Worm (Caenorhabditis elegans) whole organism, late embryonic: ENCODE data around the gene T25B6.5.

Experiments
- C08G9.2 ChIP-seq: sonication (generic microtip); optimal IDR thresholded peaks from 2 replicates; lab custom pipeline; 2016; ENCODE audit warnings: mild to moderate bottlenecking, missing genetic modification characterization, moderate library complexity, missing compliant biosample characterization
- C38D4.7 ChIP-seq: fragments of 200-800 bp; sonication (Bioruptor generic); optimal IDR thresholded peaks from 2 replicates; lab custom pipeline; 2018; ENCODE audit warnings: mild to moderate bottlenecking, missing genetic modification characterization, moderate library complexity, missing compliant biosample characterization
- F13H6.1 ChIP-seq: sonication (generic microtip); optimal IDR thresholded peaks from 2 replicates; lab custom pipeline; 2016; ENCODE audit warnings: missing genetic modification characterization, missing compliant biosample characterization
- ahr-1 ChIP-seq: sonication (generic microtip); optimal IDR thresholded peaks from 2 replicates; lab custom pipeline; 2016; ENCODE audit warnings: missing genetic modification characterization, missing compliant biosample characterization
- ama-1 ChIP-seq: fragments of 150-350 bp; optimal IDR thresholded peaks from 2 replicates; lab custom pipeline; 2014
- ceh-14 ChIP-seq: sonication (generic microtip); optimal IDR thresholded peaks from 2 replicates; lab custom pipeline; 2016; ENCODE audit warnings: missing genotype, missing genetic modification characterization, missing compliant biosample characterization
- ceh-18 ChIP-seq: sonication (generic microtip); optimal IDR thresholded peaks from 2 replicates; lab custom pipeline; 2016; ENCODE audit warnings: missing genetic modification characterization, missing compliant biosample characterization
- ceh-19 ChIP-seq: fragments of 200-800 bp; sonication (Bioruptor generic); optimal IDR thresholded peaks from 2 replicates; lab custom pipeline; 2018; ENCODE audit warnings: mild to moderate bottlenecking, missing genetic modification characterization, missing compliant biosample characterization
- ceh-2 ChIP-seq: sonication (generic microtip); optimal IDR thresholded peaks from 2 replicates; lab custom pipeline; 2016; ENCODE audit warnings: missing genotype, missing genetic modification characterization, missing compliant biosample characterization
- ceh-22 ChIP-seq: sonication (generic microtip); optimal IDR thresholded peaks from 2 replicates; lab custom pipeline; 2017; ENCODE audit warnings: missing biosample characterization, missing genetic modification characterization
- ceh-34 ChIP-seq: sonication (generic microtip); optimal IDR thresholded peaks from 2 replicates; lab custom pipeline; 2016; ENCODE audit warnings: mild to moderate bottlenecking, missing genetic modification characterization, missing compliant biosample characterization
- ceh-9 ChIP-seq: sonication (generic microtip); optimal IDR thresholded peaks from 2 replicates; lab custom pipeline; 2016; ENCODE audit warnings: mild to moderate bottlenecking, missing genetic modification characterization, inconsistent platforms, missing compliant biosample characterization
- dmd-4 ChIP-seq: sonication (generic microtip); optimal IDR thresholded peaks from 2 replicates; lab custom pipeline; 2016; ENCODE audit warnings: borderline replicate concordance, missing genetic modification characterization, missing compliant biosample characterization
- elt-2 ChIP-seq: sonication (generic microtip); optimal IDR thresholded peaks from 2 replicates; lab custom pipeline; 2016; ENCODE audit warnings: missing genetic modification reagents, missing genetic modification characterization, missing compliant biosample characterization
- elt-4 ChIP-seq: sonication (generic microtip); optimal IDR thresholded peaks from 2 replicates; lab custom pipeline; 2016; ENCODE audit warnings: missing genetic modification characterization, missing compliant biosample characterization
- eyg-1 ChIP-seq: sonication (generic microtip); optimal IDR thresholded peaks from 2 replicates; lab custom pipeline; 2016; ENCODE audit warnings: missing genotype, missing genetic modification characterization, missing compliant biosample characterization
- fkh-10 ChIP-seq: fragments of 150-350 bp; optimal IDR thresholded peaks from 2 replicates; lab custom pipeline; 2014; ENCODE audit warnings: missing biosample characterization, missing genetic modification reagents, missing genetic modification characterization
- gmeb-2 ChIP-seq: sonication (generic microtip); optimal IDR thresholded peaks from 2 replicates; lab custom pipeline; 2016; ENCODE audit warnings: missing genetic modification characterization, inconsistent platforms, missing compliant biosample characterization
- hlh-13 ChIP-seq: fragments of 200-800 bp; sonication (Bioruptor generic); optimal IDR thresholded peaks from 2 replicates; lab custom pipeline; 2018; ENCODE audit warnings: mild to moderate bottlenecking, missing genetic modification characterization, missing compliant biosample characterization
- hlh-15 ChIP-seq: sonication (generic microtip); optimal IDR thresholded peaks from 2 replicates; lab custom pipeline; 2016; ENCODE audit warnings: missing genetic modification characterization, missing compliant biosample characterization
- hlh-30 ChIP-seq: sonication (generic microtip); optimal IDR thresholded peaks from 2 replicates; lab custom pipeline; 2017; ENCODE audit warnings: antibody characterized with exemption, missing genetic modification characterization, missing compliant biosample characterization; ENCODE audit not compliant: insufficient read depth
- hlh-6 ChIP-seq: sonication (generic microtip); optimal IDR thresholded peaks from 2 replicates; lab custom pipeline; 2016; ENCODE audit warnings: missing genotype, missing genetic modification characterization, missing compliant biosample characterization
- hlh-8 ChIP-seq: sonication (generic microtip); optimal IDR thresholded peaks from 2 replicates; lab custom pipeline; 2016; ENCODE audit warnings: missing genotype, missing genetic modification characterization, missing compliant biosample characterization
- lin-11 ChIP-seq: fragments of 200-800 bp; sonication (Bioruptor generic); optimal IDR thresholded peaks from 2 replicates; lab custom pipeline; 2018; ENCODE audit warnings: mild to moderate bottlenecking, missing genetic modification characterization, missing compliant biosample characterization
- madf-2 ChIP-seq: sonication (generic microtip); optimal IDR thresholded peaks from 2 replicates; lab custom pipeline; 2017; ENCODE audit warnings: missing genetic modification characterization, missing compliant biosample characterization
- mec-3 ChIP-seq: sonication (generic microtip); optimal IDR thresholded peaks from 2 replicates; lab custom pipeline; 2016; ENCODE audit warnings: borderline replicate concordance, missing genetic modification characterization, missing compliant biosample characterization
- nfya-1 ChIP-seq: sonication (generic microtip); optimal IDR thresholded peaks from 2 replicates; lab custom pipeline; 2017; ENCODE audit warnings: missing genetic modification characterization, mild to moderate bottlenecking, missing compliant biosample characterization, antibody characterized with exemption, moderate library complexity
- nhr-11 ChIP-seq: fragments of 150-350 bp; optimal IDR thresholded peaks from 2 replicates; lab custom pipeline; 2014; ENCODE audit warnings: missing biosample characterization, missing genetic modification characterization
- odd-2 ChIP-seq: sonication (generic microtip); optimal IDR thresholded peaks from 2 replicates; lab custom pipeline; 2017; ENCODE audit warnings: antibody characterized with exemption, mild to moderate bottlenecking, missing genetic modification characterization, missing compliant biosample characterization
- pag-3 ChIP-seq: sonication (generic microtip); optimal IDR thresholded peaks from 2 replicates; lab custom pipeline; 2016; ENCODE audit warnings: missing compliant biosample characterization, missing genetic modification characterization, borderline replicate concordance
- pax-1 ChIP-seq: fragments of 150-350 bp; optimal IDR thresholded peaks from 2 replicates; lab custom pipeline; 2014; ENCODE audit warnings: missing biosample characterization, missing genetic modification characterization
- pha-2 ChIP-seq: sonication (generic microtip); optimal IDR thresholded peaks from 2 replicates; lab custom pipeline; 2017; ENCODE audit warnings: mild to moderate bottlenecking, missing genetic modification characterization, missing compliant biosample characterization
- pha-4 ChIP-seq: fragments of 150-350 bp; optimal IDR thresholded peaks from 2 replicates; lab custom pipeline; 2018; ENCODE audit warnings: missing biosample characterization, missing genetic modification reagents, missing genetic modification characterization
- sdc-2 ChIP-seq: sonication (generic microtip); optimal IDR thresholded peaks from 2 replicates; lab custom pipeline; 2016; ENCODE audit warnings: missing genotype, missing genetic modification characterization, missing compliant biosample characterization
- tbx-2 ChIP-seq: sonication (generic microtip); optimal IDR thresholded peaks from 2 replicates; lab custom pipeline; 2016; ENCODE audit warnings: missing genetic modification characterization, missing compliant biosample characterization
- ttx-3 ChIP-seq: sonication (generic microtip); optimal IDR thresholded peaks from 2 replicates; lab custom pipeline; 2016; ENCODE audit warnings: missing genetic modification reagents, missing genetic modification characterization, missing compliant biosample characterization
- unc-86 ChIP-seq: sonication (generic microtip); optimal IDR thresholded peaks from 2 replicates; lab custom pipeline; 2016; ENCODE audit warnings: missing genetic modification characterization, missing compliant biosample characterization

Gene T25B6.5

DNA sequence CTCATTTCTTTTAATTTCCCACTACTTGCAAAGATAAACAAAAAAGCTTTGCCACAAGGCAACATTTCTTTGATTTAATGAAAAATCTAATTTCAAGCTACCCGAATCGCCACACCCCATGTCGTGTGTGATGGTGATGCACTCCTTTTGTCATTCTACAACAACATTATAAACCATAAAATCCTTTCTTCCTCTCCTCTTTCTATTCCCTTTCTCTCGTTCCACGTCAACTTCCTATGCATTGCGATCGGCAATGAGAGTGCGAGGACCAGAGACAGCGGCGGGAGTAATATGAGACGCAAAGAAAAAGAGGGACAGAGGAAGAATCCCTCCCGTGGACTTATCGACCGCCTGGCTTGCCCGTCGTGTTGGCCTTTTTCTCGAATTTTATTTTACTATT lies 46.5 kb upstream of the T25B6.5 start (continued):
- no peak for TF ChIP-seq lin-11 (tag; lab: Kevin White, UChicago)
- TF ChIP-seq C38D4.7 (GFP tag; lab: Kevin White, UChicago): no peak
- no peak for TF ChIP-seq ttx-3 (tag; lab: Kevin White, UChicago)
- no peak for TF ChIP-seq gmeb-2 (tag; lab: Kevin White, UChicago)
- no peak for TF ChIP-seq hlh-13
- TF ChIP-seq tbx-2 (tag; lab: Kevin White, UChicago): peak; percentile 42
- no peak for TF ChIP-seq hlh-6 (tag; lab: Kevin White, UChicago)
- TF ChIP-seq odd-2 (tag; lab: Kevin White, UChicago): no peak
- TF ChIP-seq hlh-8 (tag; lab: Kevin White, UChicago): no peak
- no peak for TF ChIP-seq madf-2 (tag; lab: Kevin White, UChicago)
- no peak for TF ChIP-seq fkh-10 (GFP tag; lab: Kevin White, UChicago)

DNA sequence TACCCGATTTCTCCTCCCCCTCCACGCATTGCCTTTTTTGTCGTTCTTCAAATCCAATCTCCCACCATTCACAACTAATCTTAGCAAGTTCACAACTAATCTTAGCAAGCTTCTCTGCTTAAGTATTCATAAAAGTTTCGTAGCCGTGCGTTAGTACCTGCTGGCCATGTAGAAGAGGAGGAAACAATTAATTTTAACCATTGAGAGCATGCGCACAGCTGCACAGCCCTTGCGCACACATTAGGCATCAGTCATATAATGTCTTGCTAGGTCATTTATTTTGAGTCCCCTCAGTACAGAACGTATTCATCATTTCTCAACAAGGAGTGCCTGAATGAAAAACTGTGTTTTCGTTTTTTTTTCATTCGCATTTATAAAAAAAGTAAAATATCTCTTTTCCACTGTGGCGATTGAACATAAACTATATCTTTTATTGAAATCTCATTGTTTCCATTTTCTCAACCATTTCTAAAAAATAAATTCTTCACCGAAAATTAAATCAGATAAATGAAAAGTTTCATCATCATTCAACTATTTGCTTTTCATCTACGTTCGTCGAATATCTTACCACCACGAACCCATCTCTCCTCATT lies 45.8 kb upstream of the T25B6.5 start:
- TF ChIP-seq elt-2 (tag; lab: Kevin White, UChicago): no peak
- no peak for TF ChIP-seq C08G9.2
- TF ChIP-seq ama-1 (lab: Kevin White, UChicago): no peak
- TF ChIP-seq pag-3: no peak
- TF ChIP-seq mec-3 (tag; lab: Kevin White, UChicago): no peak
- no peak for TF ChIP-seq dmd-4 (tag; lab: Kevin White, UChicago)
- TF ChIP-seq ceh-14 (tag; lab: Kevin White, UChicago): no peak
- TF ChIP-seq C38D4.7 (GFP tag; lab: Kevin White, UChicago): no peak
- TF ChIP-seq unc-86 (tag; lab: Kevin White, UChicago): no peak
- no peak for TF ChIP-seq ceh-18
- TF ChIP-seq gmeb-2 (tag; lab: Kevin White, UChicago): no peak
- TF ChIP-seq nfya-1 (tag; lab: Kevin White, UChicago): no peak
- no peak for TF ChIP-seq ahr-1 (tag; lab: Kevin White, UChicago)
- no peak for TF ChIP-seq hlh-13
- TF ChIP-seq ceh-19: no peak
- no peak for TF ChIP-seq F13H6.1 (tag; lab: Kevin White, UChicago)
- TF ChIP-seq ceh-22 (tag; lab: Kevin White, UChicago): no peak
- TF ChIP-seq nhr-11 (tag; lab: Kevin White, UChicago): no peak
- no peak for TF ChIP-seq madf-2 (tag; lab: Kevin White, UChicago)

DNA sequence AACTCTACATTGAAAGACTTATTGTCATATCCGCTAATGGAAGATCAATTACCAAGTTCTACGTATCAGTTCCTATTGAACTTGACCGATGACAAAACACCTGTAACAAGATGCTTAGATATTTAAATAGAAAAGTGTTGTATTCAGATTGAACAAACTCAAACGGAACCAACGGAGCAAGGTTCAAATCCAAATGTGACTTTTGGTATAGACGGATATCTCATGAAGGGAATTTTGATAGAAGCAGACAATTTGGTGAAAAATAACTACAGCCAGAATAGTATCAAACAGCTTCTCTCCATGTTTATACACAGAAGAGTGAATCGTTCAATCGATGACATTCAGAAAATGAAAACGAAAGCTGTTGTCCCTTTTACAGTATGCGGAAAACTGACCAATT lies 41.9 kb upstream of the T25B6.5 start:
- no peak for TF ChIP-seq elt-2 (tag; lab: Kevin White, UChicago)

DNA sequence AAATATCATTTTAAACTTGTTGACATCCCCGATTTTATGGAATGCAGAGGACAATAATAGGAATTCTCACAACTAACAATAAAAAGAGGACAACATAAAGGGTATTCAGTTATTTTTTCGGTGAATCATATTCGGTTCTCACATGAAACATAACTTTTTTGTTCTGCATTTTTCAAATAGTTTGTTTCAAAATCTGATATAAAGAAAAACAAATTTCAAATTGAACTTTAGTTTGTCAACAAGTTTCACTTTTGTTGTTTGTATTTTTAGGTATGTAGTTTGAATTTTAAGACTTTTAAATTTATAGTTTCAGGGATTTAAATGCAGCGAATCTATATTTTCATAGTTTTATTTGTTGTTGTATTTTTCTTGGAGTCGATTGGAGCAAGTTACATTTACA lies 41.0 kb upstream of the T25B6.5 start, which contains the start of gene F47E1.4:
TSS of gene F47E1.4 (plus strand) at position 301 of the 400 bp plus-strand sequence.
- no peak for TF ChIP-seq ahr-1 (tag; lab: Kevin White, UChicago)
- TF ChIP-seq ceh-14 (tag; lab: Kevin White, UChicago): no peak
- TF ChIP-seq madf-2 (tag; lab: Kevin White, UChicago): no peak
- TF ChIP-seq pha-2 (tag; lab: Kevin White, UChicago): no peak
- TF ChIP-seq ceh-34 (tag; lab: Kevin White, UChicago): no peak
- no peak for TF ChIP-seq nfya-1 (tag; lab: Kevin White, UChicago)
- no peak for TF ChIP-seq pax-1 (tag; lab: Kevin White, UChicago)
- no peak for TF ChIP-seq eyg-1
- no peak for TF ChIP-seq nhr-11 (tag; lab: Kevin White, UChicago)
- TF ChIP-seq ttx-3 (tag; lab: Kevin White, UChicago): no peak
- TF ChIP-seq ceh-9 (tag; lab: Kevin White, UChicago): no peak
- no peak for TF ChIP-seq ceh-2 (tag; lab: Kevin White, UChicago)
- TF ChIP-seq dmd-4 (tag; lab: Kevin White, UChicago): no peak
- no peak for TF ChIP-seq hlh-6 (tag; lab: Kevin White, UChicago)

DNA sequence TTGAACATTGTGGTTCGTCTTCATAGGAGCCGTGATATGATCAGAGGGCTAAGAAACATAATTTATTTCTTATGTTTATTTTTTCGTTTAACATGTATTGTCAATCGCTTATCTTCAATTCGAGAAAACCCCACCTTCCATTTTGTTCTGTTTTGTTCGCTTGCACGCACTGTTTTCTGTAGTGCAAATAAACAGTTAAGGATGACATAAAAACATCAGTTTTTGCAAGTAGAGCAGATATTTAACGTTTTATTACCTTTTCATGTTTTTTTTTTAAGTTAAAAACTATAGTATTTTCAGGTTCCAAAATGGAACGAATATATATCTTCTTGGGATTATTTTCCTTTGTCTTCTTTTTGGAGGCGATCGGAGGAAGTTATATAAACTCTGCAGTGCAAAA lies 35.8 kb upstream of the T25B6.5 start, which contains the start of gene F47E1.2:
TSS of gene F47E1.2 (plus strand) at position 301 of the 400 bp plus-strand sequence.
- TF ChIP-seq sdc-2 (tag; lab: Kevin White, UChicago): no peak
- no peak for TF ChIP-seq elt-4 (tag; lab: Kevin White, UChicago)
- no peak for TF ChIP-seq F13H6.1 (tag; lab: Kevin White, UChicago)
- no peak for TF ChIP-seq hlh-8 (tag; lab: Kevin White, UChicago)
- TF ChIP-seq hlh-30: no peak
- TF ChIP-seq C38D4.7 (GFP tag; lab: Kevin White, UChicago): no peak
- no peak for TF ChIP-seq hlh-13
- TF ChIP-seq pag-3: no peak
- TF ChIP-seq ttx-3 (tag; lab: Kevin White, UChicago): no peak
- TF ChIP-seq pha-4 (tag; lab: Kevin White, UChicago): no peak
- TF ChIP-seq hlh-15 (tag; lab: Kevin White, UChicago): no peak
- TF ChIP-seq odd-2 (tag; lab: Kevin White, UChicago): no peak
- TF ChIP-seq nfya-1 (tag; lab: Kevin White, UChicago): no peak
- no peak for TF ChIP-seq ceh-18
